Fruit fly (Drosophila melanogaster) whole organism, embryonic: ENCODE results near the gene CG15160.
A peak's percentile ranks its signal among the peaks of the same experiment; 100 is the strongest.

ENCODE experiments used
- Bdp1 ChIP-seq: fragments of 200-800 bp; sonication (Bioruptor generic); optimal IDR thresholded peaks from 3 replicates; lab custom pipeline; 2016; ENCODE audit warnings: missing biosample characterization, missing genetic modification characterization
- Bgb ChIP-seq: fragments of 200-800 bp; sonication (Bioruptor generic); IDR thresholded peaks from 2 replicates; pipeline ENCODE4 v1.3.6; 2022; ENCODE audit warnings: missing biosample characterization, missing genetic modification characterization; ENCODE audit not compliant: partially characterized antibody
- Blimp-1 ChIP-seq: fragments of 200-800 bp; sonication (Bioruptor generic); optimal IDR thresholded peaks from 3 replicates; lab custom pipeline; 2018; ENCODE audit warnings: missing biosample characterization, missing genetic modification characterization, mild to moderate bottlenecking, moderate library complexity, missing genetic modification reagents
- C15 ChIP-seq: fragments of 200-800 bp; sonication (Bioruptor generic); IDR thresholded peaks from 3 replicates; pipeline ENCODE4 v1.3.6; 2022; ENCODE audit warnings: missing biosample characterization, missing genetic modification characterization
- CG10209 ChIP-seq: fragments of 200-800 bp; sonication (Bioruptor generic); optimal IDR thresholded peaks from 3 replicates; lab custom pipeline; 2017; ENCODE audit warnings: missing biosample characterization, mild to moderate bottlenecking, missing genetic modification characterization, missing genetic modification reagents
- CG11456 ChIP-seq: fragments of 200-800 bp; sonication (Bioruptor generic); IDR thresholded peaks from 3 replicates; pipeline ENCODE4 v1.3.6; 2022; ENCODE audit warnings: missing biosample characterization, missing genetic modification characterization
- CG11723 ChIP-seq: fragments of 200-800 bp; sonication (Bioruptor generic); optimal IDR thresholded peaks from 2 replicates; lab custom pipeline; 2017; ENCODE audit warnings: missing biosample characterization, mild to moderate bottlenecking, missing genetic modification characterization
- CG12236 ChIP-seq: fragments of 200-800 bp; sonication (Bioruptor generic); optimal IDR thresholded peaks from 2 replicates; lab custom pipeline; 2016; ENCODE audit warnings: missing biosample characterization, missing genetic modification characterization
- CG12744 ChIP-seq: fragments of 200-800 bp; sonication (Bioruptor generic); optimal IDR thresholded peaks from 2 replicates; lab custom pipeline; 2016; ENCODE audit warnings: missing biosample characterization, missing genetic modification characterization
- CG14014 ChIP-seq: fragments of 200-800 bp; sonication (Bioruptor generic); IDR thresholded peaks from 2 replicates; pipeline ENCODE4 v1.3.6; 2022; ENCODE audit warnings: missing biosample characterization, missing genetic modification characterization
- CG14965 ChIP-seq: fragments of 200-800 bp; sonication (Bioruptor generic); optimal IDR thresholded peaks from 2 replicates; lab custom pipeline; 2016; ENCODE audit warnings: missing biosample characterization, missing genetic modification characterization, borderline replicate concordance
- CG18011 ChIP-seq: fragments of 200-800 bp; sonication (Bioruptor generic); optimal IDR thresholded peaks from 2 replicates; lab custom pipeline; 2017; ENCODE audit warnings: missing biosample characterization, missing genetic modification characterization, mild to moderate bottlenecking, moderate library complexity, missing genotype
- CG18619 ChIP-seq: fragments of 200-800 bp; sonication (Bioruptor generic); optimal IDR thresholded peaks from 3 replicates; lab custom pipeline; 2017; ENCODE audit warnings: missing biosample characterization, mild to moderate bottlenecking, missing genetic modification characterization
- CG30403 ChIP-seq: fragments of 200-800 bp; sonication (Bioruptor generic); optimal IDR thresholded peaks from 3 replicates; lab custom pipeline; 2016; ENCODE audit warnings: missing biosample characterization, missing genetic modification characterization
- CG3995 ChIP-seq: fragments of 200-800 bp; sonication (Bioruptor generic); optimal IDR thresholded peaks from 3 replicates; lab custom pipeline; 2016; ENCODE audit warnings: missing biosample characterization, missing genetic modification characterization
- CG7786 ChIP-seq: fragments of 200-800 bp; sonication (Bioruptor generic); optimal IDR thresholded peaks from 2 replicates; lab custom pipeline; 2016; ENCODE audit warnings: missing biosample characterization, missing genetic modification characterization
- CG8388 ChIP-seq: fragments of 200-800 bp; sonication (Bioruptor generic); optimal IDR thresholded peaks from 2 replicates; lab custom pipeline; 2019; ENCODE audit warnings: missing biosample characterization, mild to moderate bottlenecking, missing genetic modification characterization, moderate library complexity
- CG9609 ChIP-seq: fragments of 200-800 bp; sonication (Bioruptor generic); optimal IDR thresholded peaks from 3 replicates; lab custom pipeline; 2016; ENCODE audit warnings: missing biosample characterization, missing genetic modification characterization
- CkIIα-i1 ChIP-seq: fragments of 200-800 bp; sonication (Bioruptor generic); IDR thresholded peaks from 2 replicates; pipeline ENCODE4 v1.3.6; 2022; ENCODE audit warnings: missing biosample characterization, missing genetic modification characterization
- Dref ChIP-seq: fragments of 200-800 bp; sonication (Bioruptor generic); IDR thresholded peaks from 2 replicates; pipeline ENCODE4 v1.3.6; 2022; ENCODE audit warnings: missing biosample characterization, missing genetic modification characterization
- Gug ChIP-seq: fragments of 200-800 bp; sonication (Bioruptor generic); IDR thresholded peaks from 4 replicates; pipeline ENCODE4 v1.3.6; 2022; ENCODE audit warnings: missing biosample characterization, missing genetic modification characterization
- HLH3B ChIP-seq: fragments of 200-800 bp; sonication (Bioruptor generic); IDR thresholded peaks from 2 replicates; pipeline ENCODE4 v1.3.6; 2022; ENCODE audit warnings: missing biosample characterization, missing genetic modification characterization
- HmgD ChIP-seq: fragments of 200-800 bp; sonication (Bioruptor generic); optimal IDR thresholded peaks from 3 replicates; lab custom pipeline; 2016; ENCODE audit warnings: missing biosample characterization, missing genetic modification characterization
- Hsf ChIP-seq: fragments of 200-800 bp; sonication (Bioruptor generic); optimal IDR thresholded peaks from 3 replicates; lab custom pipeline; 2016; ENCODE audit warnings: missing biosample characterization, missing genetic modification characterization
- Max ChIP-seq: fragments of 200-800 bp; sonication (Bioruptor generic); optimal IDR thresholded peaks from 2 replicates; lab custom pipeline; 2016; ENCODE audit warnings: missing biosample characterization, mild to moderate bottlenecking, missing genetic modification characterization
- Meics ChIP-seq: fragments of 200-800 bp; sonication (Bioruptor generic); optimal IDR thresholded peaks from 2 replicates; lab custom pipeline; 2017; ENCODE audit warnings: missing biosample characterization, mild to moderate bottlenecking, missing genetic modification characterization
- Nf-YB ChIP-seq: fragments of 200-800 bp; sonication (Bioruptor generic); optimal IDR thresholded peaks from 3 replicates; lab custom pipeline; 2019; ENCODE audit warnings: missing biosample characterization, mild to moderate bottlenecking, missing genetic modification characterization, moderate library complexity
- Oli ChIP-seq: fragments of 200-800 bp; sonication (Bioruptor generic); optimal IDR thresholded peaks from 2 replicates; lab custom pipeline; 2018; ENCODE audit warnings: missing biosample characterization, mild to moderate bottlenecking, missing genetic modification characterization, moderate library complexity
- PHDP ChIP-seq: fragments of 200-800 bp; sonication (Bioruptor generic); optimal IDR thresholded peaks from 3 replicates; lab custom pipeline; 2018; ENCODE audit warnings: missing biosample characterization, mild to moderate bottlenecking, missing genetic modification characterization, moderate library complexity
- Pdp1 ChIP-seq, 2 experiments: fragments of 200-800 bp; sonication (Bioruptor generic); optimal IDR thresholded peaks; 3 replicates each; lab custom pipeline; 2016; ENCODE audit warnings: missing biosample characterization in 2 of 2, missing genetic modification characterization in 2 of 2, mild to moderate bottlenecking in 1 of 2, moderate library complexity in 1 of 2
- Vsx1 ChIP-seq: fragments of 200-800 bp; sonication (Bioruptor generic); optimal IDR thresholded peaks from 2 replicates; lab custom pipeline; 2017; ENCODE audit warnings: missing biosample characterization, mild to moderate bottlenecking, missing genetic modification characterization, missing genetic modification reagents
- ase ChIP-seq: fragments of 200-800 bp; sonication (Bioruptor generic); IDR thresholded peaks from 3 replicates; pipeline ENCODE4 v1.3.6; 2022; ENCODE audit warnings: missing biosample characterization, missing genetic modification characterization
- bowl ChIP-seq: fragments of 200-800 bp; sonication (Bioruptor generic); IDR thresholded peaks from 2 replicates; pipeline ENCODE4 v1.3.6; 2022; ENCODE audit warnings: missing biosample characterization, missing genetic modification characterization
- cato ChIP-seq: fragments of 200-800 bp; sonication (Bioruptor generic); optimal IDR thresholded peaks from 2 replicates; lab custom pipeline; 2016; ENCODE audit warnings: missing biosample characterization, missing genetic modification characterization, borderline replicate concordance
- crol ChIP-seq: fragments of 200-800 bp; sonication (Bioruptor generic); IDR thresholded peaks from 2 replicates; pipeline ENCODE4 v1.3.6; 2022; ENCODE audit warnings: missing biosample characterization, missing genetic modification characterization
- dpn ChIP-seq, 2 experiments: fragments of 200-800 bp; sonication (Bioruptor generic); optimal IDR thresholded peaks; 3 replicates each; lab custom pipeline; 2016; ENCODE audit warnings: missing biosample characterization in 2 of 2, missing genetic modification characterization in 2 of 2
- esg ChIP-seq: fragments of 200-800 bp; sonication (Bioruptor generic); conservative IDR thresholded peaks from 2 replicates; pipeline ENCODE4 v1.3.6; 2022; ENCODE audit warnings: missing biosample characterization, missing genetic modification characterization
- eve ChIP-seq, 2 experiments: fragments of >200 bp; optimal IDR thresholded peaks; 2 replicates each; lab custom pipeline; 2017; ENCODE audit warnings: missing biosample characterization in 2 of 2, missing genetic modification characterization in 2 of 2
- gfzf ChIP-seq: fragments of 200-800 bp; sonication (Bioruptor generic); optimal IDR thresholded peaks from 2 replicates; lab custom pipeline; 2016; ENCODE audit warnings: missing biosample characterization, mild to moderate bottlenecking, missing genetic modification characterization, moderate library complexity
- grn ChIP-seq: fragments of 200-800 bp; sonication (Bioruptor generic); optimal IDR thresholded peaks from 3 replicates; lab custom pipeline; 2017; ENCODE audit warnings: missing biosample characterization, missing genetic modification characterization
- ham ChIP-seq: fragments of 200-800 bp; sonication (Bioruptor generic); IDR thresholded peaks from 2 replicates; pipeline ENCODE4 v1.3.6; 2022; ENCODE audit warnings: missing biosample characterization, missing genetic modification characterization
- hth ChIP-seq: fragments of >200 bp; optimal IDR thresholded peaks from 2 replicates; lab custom pipeline; 2017; ENCODE audit warnings: inconsistent platforms
- jigr1 ChIP-seq: fragments of 200-800 bp; sonication (Bioruptor generic); IDR thresholded peaks from 3 replicates; pipeline ENCODE4 v1.3.6; 2022; ENCODE audit warnings: missing biosample characterization, missing genetic modification characterization
- kay ChIP-seq: fragments of 200-800 bp; sonication (Bioruptor generic); optimal IDR thresholded peaks from 2 replicates; lab custom pipeline; 2016; ENCODE audit warnings: missing biosample characterization, missing genetic modification characterization
- nerfin-2 ChIP-seq: fragments of 200-800 bp; sonication (Bioruptor generic); IDR thresholded peaks from 2 replicates; pipeline ENCODE4 v1.3.6; 2022; ENCODE audit warnings: missing biosample characterization, missing genetic modification characterization; ENCODE audit not compliant: partially characterized antibody
- pnt ChIP-seq: fragments of 200-800 bp; sonication (Bioruptor generic); optimal IDR thresholded peaks from 3 replicates; lab custom pipeline; 2016; ENCODE audit warnings: missing biosample characterization, missing genetic modification characterization
- repo ChIP-seq: fragments of 200-800 bp; sonication (Bioruptor generic); optimal IDR thresholded peaks from 2 replicates; lab custom pipeline; 2016; ENCODE audit warnings: missing biosample characterization, missing genetic modification characterization
- row ChIP-seq: fragments of 200-800 bp; sonication (Bioruptor generic); IDR thresholded peaks from 3 replicates; pipeline ENCODE4 v1.3.6; 2022; ENCODE audit warnings: missing biosample characterization, missing genetic modification characterization
- sc ChIP-seq, 3 experiments: fragments of >200 bp in 2 of 3; fragments of 200-800 bp in 1 of 3; sonication (Bioruptor generic) in 1 of 3; optimal IDR thresholded peaks; 2 replicates in 2 of 3; 3 replicates in 1 of 3; lab custom pipeline; 2017; ENCODE audit warnings: mild to moderate bottlenecking in 1 of 3, missing biosample characterization in 1 of 3, missing genetic modification characterization in 1 of 3, missing genetic modification reagents in 1 of 3
- wdn ChIP-seq: fragments of 200-800 bp; sonication (Bioruptor generic); IDR thresholded peaks from 2 replicates; pipeline ENCODE4 v1.3.6; 2022; ENCODE audit warnings: missing biosample characterization, missing genetic modification characterization

The CG15160 gene

DNA sequence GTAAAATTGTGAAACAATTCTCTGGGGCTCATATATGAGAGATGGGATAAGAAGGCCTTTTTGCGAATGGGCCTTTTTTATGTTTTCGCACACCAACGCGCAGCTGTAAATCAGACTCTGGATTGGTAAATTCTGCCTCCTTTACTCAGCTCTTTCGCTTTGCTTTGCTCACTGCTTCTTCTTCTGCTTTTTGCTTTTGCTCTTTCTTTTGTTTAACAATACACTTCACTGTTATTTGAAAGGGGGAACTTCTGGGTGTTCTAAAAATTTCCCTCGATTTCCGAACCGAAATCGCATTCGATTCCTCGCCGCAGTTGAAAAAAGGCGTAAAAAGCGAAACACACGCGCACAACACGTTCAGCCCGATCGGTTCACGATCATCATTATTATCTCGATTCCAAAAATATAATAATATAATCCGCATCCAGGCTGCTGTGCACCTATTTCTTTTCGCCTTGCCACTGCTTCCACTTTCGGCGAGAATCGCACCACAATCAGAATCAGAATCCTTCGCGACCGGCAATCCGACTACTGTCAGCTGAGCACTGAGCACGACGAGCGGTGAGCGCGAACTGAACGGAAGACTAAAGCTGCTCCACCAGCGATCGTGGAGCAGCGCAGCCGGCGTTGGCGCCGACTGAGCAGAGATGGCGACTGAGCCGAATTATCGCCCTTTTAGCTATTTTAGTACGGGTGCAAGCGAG, 18.8 kb upstream of the CG15160 start (continued):
- TF ChIP-seq CG8388 (GFP tag; lab: Kevin White, UChicago) (no peak), Oli (tag; lab: Kevin White, UChicago) (no peak), ase (GFP tag; lab: Robert Waterston, UW) (no peak), cato (GFP tag; lab: Kevin White, UChicago) (no peak), Vsx1 (no peak), C15 (no peak), row (GFP tag; lab: Robert Waterston, UW) (peak; percentile 59; the same call in 1 of the 3 replicates), PHDP (tag; lab: Kevin White, UChicago) (peak; percentile 24), CG12236 (GFP tag; lab: Kevin White, UChicago) (no peak), CkIIα-i1 (GFP tag; lab: Robert Waterston, UW) (no peak), wdn (GFP tag; lab: Robert Waterston, UW) (no peak), CG18619 (no peak), kay (GFP tag; lab: Kevin White, UChicago) (no peak), HLH3B (GFP tag; lab: Robert Waterston, UW) (no peak; the same call in 1 of the 2 replicates), CG9609 (GFP tag; lab: Kevin White, UChicago) (peak; percentile 8), Gug (GFP tag; lab: Robert Waterston, UW) (0 out of 4 replicates have a peak, but pooled peaks have one; percentile 14), Blimp-1 (no peak), Dref (GFP tag; lab: Robert Waterston, UW) (no peak), dpn (GFP tag; optimal IDR thresholded peaks at IDR 0.05; lab: Kevin White, UChicago) (no peak), esg (GFP tag; lab: Robert Waterston, UW) (no peak), sc (optimal IDR thresholded peaks at IDR 0.05; lab: Kevin White, UChicago) (no peak), sc (GFP tag; optimal IDR thresholded peaks at IDR 0.05; lab: Kevin White, UChicago) (no peak), CG30403 (GFP tag; lab: Kevin White, UChicago) (no peak), Meics (no peak), repo (GFP tag; lab: Kevin White, UChicago) (peak; percentile 2), crol (GFP tag; lab: Robert Waterston, UW) (peak; percentile 40; the same call in 1 of the 2 replicates), pnt (no peak), CG7786 (no peak), eve (GFP tag; optimal IDR thresholded peaks at IDR 0.05; lab: Kevin White, UChicago) (no peak), gfzf (GFP tag; lab: Kevin White, UChicago) (no peak), CG11456 (GFP tag; lab: Robert Waterston, UW) (no peak), ham (no peak), hth (lab: Kevin White, UChicago) (no peak), Bdp1 (peak; percentile 22), CG10209 (no peak), CG11723 (no peak), Max (GFP tag; lab: Kevin White, UChicago) (no peak), CG18011 (GFP tag; lab: Kevin White, UChicago) (no peak), Hsf (GFP tag; lab: Kevin White, UChicago) (no peak), CG14965 (GFP tag; lab: Kevin White, UChicago) (no peak), Pdp1 (GFP tag; optimal IDR thresholded peaks at IDR 0.05; lab: Kevin White, UChicago) (no peak), CG14014 (GFP tag; lab: Robert Waterston, UW) (no peak; the same call in 1 of the 2 replicates), CG3995 (GFP tag; lab: Kevin White, UChicago) (no peak), grn (GFP tag; lab: Kevin White, UChicago) (peak; percentile 8), jigr1 (no peak), Nf-YB (GFP tag; lab: Kevin White, UChicago) (no peak), CG12744 (no peak), nerfin-2 (GFP tag; lab: Robert Waterston, UW) (peak; percentile 43), Bgb (GFP tag; lab: Robert Waterston, UW) (peak; percentile 67), bowl (GFP tag; lab: Robert Waterston, UW) (no peak), HmgD (GFP tag; lab: Kevin White, UChicago) (no peak)
